Worm (Caenorhabditis elegans): ENCODE data around the gene rbm-22.

rbm-22 gene

ce11 chrIV:10842232-10842631, 19.0 kb upstream of the rbm-22 start (continued):
- no peak for TF ChIP-seq hmg-20 (GFP tag; IDR thresholded peaks at IDR 0.05)
- TF ChIP-seq rpc-1 (optimal IDR thresholded peaks at IDR 0.05): no peak
- TF ChIP-seq rpc-1 (tag; optimal IDR thresholded peaks at IDR 0.05): no peak
- TF ChIP-seq nhr-120 (GFP tag; IDR thresholded peaks at IDR 0.05): no peak
- TF ChIP-seq sptf-2 (GFP tag; optimal IDR thresholded peaks at IDR 0.05): no peak
- TF ChIP-seq dpl-1 (GFP tag; optimal IDR thresholded peaks at IDR 0.05): no peak
- TF ChIP-seq ceh-27 (GFP tag; optimal IDR thresholded peaks at IDR 0.05): no peak
- no peak for TF ChIP-seq unc-130 (GFP tag; optimal IDR thresholded peaks at IDR 0.05)
- TF ChIP-seq F23B12.7 (tag; optimal IDR thresholded peaks at IDR 0.05; ENCODE audit: insufficient read depth): no peak
- no peak for TF ChIP-seq B0261.1 (tag; optimal IDR thresholded peaks at IDR 0.05)
- TF ChIP-seq hlh-26 (GFP tag; conservative IDR thresholded peaks at IDR 0.05): no peak
- TF ChIP-seq attf-5 (GFP tag; optimal IDR thresholded peaks at IDR 0.05): no peak
- TF ChIP-seq D2030.7 (GFP tag; IDR thresholded peaks at IDR 0.05): 0 out of 2 replicates have a peak, but pooled peaks have one; percentile 12
- TF ChIP-seq ZK185.1 (tag; optimal IDR thresholded peaks at IDR 0.05; ENCODE audit: poor library complexity, severe bottlenecking): no peak
- TF ChIP-seq ceh-79 (tag; optimal IDR thresholded peaks at IDR 0.05): no peak
- TF ChIP-seq madf-8 (GFP tag; conservative IDR thresholded peaks at IDR 0.05): no peak; the same call in 1 of the 2 replicates
- TF ChIP-seq pha-4 (tag; optimal IDR thresholded peaks at IDR 0.05): no peak
- TF ChIP-seq F57C9.4 (tag; optimal IDR thresholded peaks at IDR 0.05): no peak
- TF ChIP-seq aptf-2 (GFP tag; conservative IDR thresholded peaks at IDR 0.05): no peak
- TF ChIP-seq lin-35 (GFP tag; optimal IDR thresholded peaks at IDR 0.05): no peak
- TF ChIP-seq nhr-80 (tag; optimal IDR thresholded peaks at IDR 0.05): no peak
- TF ChIP-seq let-607 (tag; optimal IDR thresholded peaks at IDR 0.05): no peak
- TF ChIP-seq egl-18 (GFP tag; IDR thresholded peaks at IDR 0.05): no peak
- TF ChIP-seq ceh-58 (GFP tag; IDR thresholded peaks at IDR 0.05): no peak
- TF ChIP-seq F10E7.11 (tag; optimal IDR thresholded peaks at IDR 0.05): no peak
- no peak for TF ChIP-seq T07F8.4 (tag; optimal IDR thresholded peaks at IDR 0.05)
- no peak for TF ChIP-seq athp-1 (tag; optimal IDR thresholded peaks at IDR 0.05)
- no peak for TF ChIP-seq lin-54 (GFP tag; optimal IDR thresholded peaks at IDR 0.05)
- no peak for TF ChIP-seq let-526 (GFP tag; IDR thresholded peaks at IDR 0.05)

- TF ChIP-seq hmg-1.2 (GFP tag; IDR thresholded peaks at IDR 0.05) (peak; percentile 24; the same call in 1 of the 2 replicates), lsl-1 (GFP tag; optimal IDR thresholded peaks at IDR 0.05) (peak; percentile 50), snpc-4 (GFP tag; optimal IDR thresholded peaks at IDR 0.05) (no peak), snpc-4 (tag; optimal IDR thresholded peaks at IDR 0.05) (peak in 1 of 4 experiments; percentile 13), hmg-20 (GFP tag; IDR thresholded peaks at IDR 0.05) (no peak), nhr-80 (tag; optimal IDR thresholded peaks at IDR 0.05) (peak; percentile 1), dox-1 (GFP tag; IDR thresholded peaks at IDR 0.05) (0 out of 2 replicates have a peak, but pooled peaks have one; percentile 28), ceh-79 (tag; optimal IDR thresholded peaks at IDR 0.05) (no peak), ztf-26 (tag; optimal IDR thresholded peaks at IDR 0.05) (no peak), attf-5 (GFP tag; optimal IDR thresholded peaks at IDR 0.05) (peak; percentile 47), nhr-90 (tag; optimal IDR thresholded peaks at IDR 0.05) (no peak), nhr-27 (tag; optimal IDR thresholded peaks at IDR 0.05) (no peak), ceh-100 (GFP tag; IDR thresholded peaks at IDR 0.05) (no peak), mcd-1 (GFP tag; IDR thresholded peaks at IDR 0.05) (peak; percentile 24; the same call in 1 of the 2 replicates), F23B12.7 (tag; optimal IDR thresholded peaks at IDR 0.05; ENCODE audit: insufficient read depth) (peak; percentile 44)
These were observed 18.4 kb upstream of the rbm-22 start, which contains the start of gene T11G6.5 for ce11 chrIV:10842705-10843364. Gene T11G6.5, minus strand, starts transcription at chrIV:10842755.

Data from whole organism, young adult.